Fruit fly (Drosophila melanogaster) whole organism, embryonic: ENCODE data around the gene CG5516.
A peak's percentile ranks its signal among the peaks of the same experiment; 100 is the strongest.

Experiments
- Adf1 ChIP-seq: fragments of 200-800 bp; sonication (Bioruptor generic); IDR thresholded peaks from 2 replicates; pipeline ENCODE4 v1.3.6; 2022; ENCODE audit warnings: missing biosample characterization, missing genetic modification characterization
- Antp ChIP-seq: fragments of 200-800 bp; sonication (Bioruptor generic); optimal IDR thresholded peaks from 3 replicates; lab custom pipeline; 2016; ENCODE audit warnings: missing biosample characterization, missing genetic modification characterization
- CG1024 ChIP-seq: fragments of 200-800 bp; sonication (Bioruptor generic); IDR thresholded peaks from 2 replicates; pipeline ENCODE4 v1.3.6; 2022; ENCODE audit warnings: missing biosample characterization, missing genetic modification characterization
- CG10267 ChIP-seq: fragments of 200-800 bp; sonication (Bioruptor generic); optimal IDR thresholded peaks from 2 replicates; lab custom pipeline; 2018; ENCODE audit warnings: missing biosample characterization, mild to moderate bottlenecking, missing genetic modification characterization, moderate library complexity
- CG10654 ChIP-seq: fragments of 200-800 bp; sonication (Bioruptor generic); optimal IDR thresholded peaks from 2 replicates; lab custom pipeline; 2016; ENCODE audit warnings: missing biosample characterization, missing genetic modification characterization
- CG11085 ChIP-seq: fragments of 200-800 bp; sonication (Bioruptor generic); IDR thresholded peaks from 2 replicates; pipeline ENCODE4 v1.3.6; 2022; ENCODE audit warnings: missing biosample characterization, missing genetic modification characterization
- CG11093 ChIP-seq: fragments of 200-800 bp; sonication (Bioruptor generic); IDR thresholded peaks from 3 replicates; pipeline ENCODE4 v1.3.6; 2022; ENCODE audit warnings: missing biosample characterization, missing genetic modification characterization
- CG14014 ChIP-seq: fragments of 200-800 bp; sonication (Bioruptor generic); IDR thresholded peaks from 2 replicates; pipeline ENCODE4 v1.3.6; 2022; ENCODE audit warnings: missing biosample characterization, missing genetic modification characterization
- CG15073 ChIP-seq: fragments of 200-800 bp; sonication (Bioruptor generic); optimal IDR thresholded peaks from 2 replicates; lab custom pipeline; 2016; ENCODE audit warnings: missing biosample characterization, missing genetic modification characterization
- CG15479 ChIP-seq: fragments of 200-800 bp; sonication (Bioruptor generic); optimal IDR thresholded peaks from 3 replicates; lab custom pipeline; 2019; ENCODE audit warnings: missing biosample characterization, mild to moderate bottlenecking, missing genetic modification characterization, moderate library complexity
- CG18262 ChIP-seq: fragments of 200-800 bp; optimal IDR thresholded peaks from 3 replicates; lab custom pipeline; 2019; ENCODE audit warnings: missing biosample characterization, mild to moderate bottlenecking, missing genetic modification characterization, moderate library complexity
- CG30020 ChIP-seq: fragments of 200-800 bp; optimal IDR thresholded peaks from 2 replicates; lab custom pipeline; 2019; ENCODE audit warnings: missing biosample characterization, mild to moderate bottlenecking, missing genetic modification characterization, moderate library complexity
- CG3065 ChIP-seq: fragments of 200-800 bp; sonication (Bioruptor generic); optimal IDR thresholded peaks from 2 replicates; lab custom pipeline; 2016; ENCODE audit warnings: missing biosample characterization, missing genetic modification characterization
- CG3163 ChIP-seq: fragments of 200-800 bp; sonication (Bioruptor generic); optimal IDR thresholded peaks from 3 replicates; lab custom pipeline; 2016; ENCODE audit warnings: missing biosample characterization, missing genetic modification characterization
- CG34376 ChIP-seq: fragments of 200-800 bp; sonication (Bioruptor generic); optimal IDR thresholded peaks from 2 replicates; lab custom pipeline; 2018; ENCODE audit warnings: missing biosample characterization, mild to moderate bottlenecking, missing genetic modification characterization
- CG34422 ChIP-seq: fragments of 200-800 bp; sonication (Bioruptor generic); IDR thresholded peaks from 3 replicates; pipeline ENCODE4 v1.3.6; 2022; ENCODE audit warnings: missing biosample characterization, missing genetic modification characterization
- CG3847 ChIP-seq: fragments of 200-800 bp; sonication (Bioruptor generic); IDR thresholded peaks from 2 replicates; pipeline ENCODE4 v1.3.6; 2022; ENCODE audit warnings: missing biosample characterization, missing genetic modification characterization
- CG4360 ChIP-seq: fragments of 200-800 bp; sonication (Bioruptor generic); IDR thresholded peaks from 2 replicates; pipeline ENCODE4 v1.3.6; 2022; ENCODE audit warnings: missing biosample characterization, missing genetic modification characterization
- CG8089 ChIP-seq: fragments of 200-800 bp; sonication (Bioruptor generic); optimal IDR thresholded peaks from 3 replicates; lab custom pipeline; 2016; ENCODE audit warnings: missing biosample characterization, missing genetic modification characterization
- CG8924 ChIP-seq: fragments of 200-800 bp; optimal IDR thresholded peaks from 3 replicates; lab custom pipeline; 2019; ENCODE audit warnings: missing biosample characterization, mild to moderate bottlenecking, missing genetic modification characterization, moderate library complexity
- CG9797 ChIP-seq: fragments of 200-800 bp; sonication (Bioruptor generic); optimal IDR thresholded peaks from 3 replicates; lab custom pipeline; 2018; ENCODE audit warnings: missing biosample characterization, mild to moderate bottlenecking, missing genetic modification characterization
- D19A ChIP-seq: fragments of 200-800 bp; optimal IDR thresholded peaks from 3 replicates; lab custom pipeline; 2019; ENCODE audit warnings: missing biosample characterization, mild to moderate bottlenecking, missing genetic modification characterization, moderate library complexity
- Drgx ChIP-seq: fragments of 200-800 bp; sonication (Bioruptor generic); IDR thresholded peaks from 2 replicates; pipeline ENCODE4 v1.3.6; 2022; ENCODE audit warnings: missing biosample characterization, missing genetic modification characterization
- GATAe ChIP-seq: fragments of 200-800 bp; sonication (Bioruptor generic); conservative IDR thresholded peaks from 2 replicates; pipeline ENCODE4 v1.3.6; 2022; ENCODE audit warnings: missing biosample characterization, missing genetic modification characterization
- HLHmδ ChIP-seq: fragments of 200-800 bp; sonication (Bioruptor generic); optimal IDR thresholded peaks from 2 replicates; lab custom pipeline; 2018; ENCODE audit warnings: missing biosample characterization, mild to moderate bottlenecking, missing genetic modification characterization, moderate library complexity
- Hr78 ChIP-seq, 2 experiments: fragments of 200-800 bp in 1 of 2; fragments of >200 bp in 1 of 2; sonication (Bioruptor generic) in 1 of 2; optimal IDR thresholded peaks; 2 replicates each; lab custom pipeline; 2017 to 2019; ENCODE audit warnings: missing biosample characterization in 2 of 2, missing genetic modification characterization in 2 of 2, mild to moderate bottlenecking in 1 of 2, moderate library complexity in 1 of 2
- Med ChIP-seq: fragments of 200-800 bp; sonication (Bioruptor generic); peaks from one replicate; lab custom pipeline; 2016; ENCODE audit warnings: missing biosample characterization, missing genetic modification characterization, mild to moderate bottlenecking, inconsistent platforms, moderate library complexity
- Nf-YB ChIP-seq: fragments of 200-800 bp; sonication (Bioruptor generic); optimal IDR thresholded peaks from 3 replicates; lab custom pipeline; 2019; ENCODE audit warnings: missing biosample characterization, mild to moderate bottlenecking, missing genetic modification characterization, moderate library complexity
- Trl ChIP-seq, 3 experiments: fragments of >200 bp in 2 of 3; fragments of 200-800 bp in 1 of 3; sonication (Bioruptor generic) in 1 of 3; optimal IDR thresholded peaks; 2 replicates in 1 of 3; 3 replicates in 2 of 3; lab custom pipeline; 2016 to 2017; ENCODE audit warnings: missing biosample characterization in 1 of 3, missing genetic modification characterization in 1 of 3
- Xrp1 ChIP-seq: fragments of 200-800 bp; sonication (Bioruptor generic); IDR thresholded peaks from 2 replicates; pipeline ENCODE4 v1.3.6; 2022; ENCODE audit warnings: missing biosample characterization, missing genetic modification characterization
- al ChIP-seq: fragments of 200-800 bp; sonication (Bioruptor generic); IDR thresholded peaks from 2 replicates; pipeline ENCODE4 v1.3.6; 2022; ENCODE audit warnings: missing biosample characterization, missing genetic modification characterization
- croc ChIP-seq: fragments of 200-800 bp; sonication (Bioruptor generic); conservative IDR thresholded peaks from 3 replicates; pipeline ENCODE4 v1.3.6; 2022; ENCODE audit warnings: missing biosample characterization, missing genetic modification characterization
- dmrt99B ChIP-seq: fragments of 200-800 bp; sonication (Bioruptor generic); optimal IDR thresholded peaks from 2 replicates; lab custom pipeline; 2018; ENCODE audit warnings: missing biosample characterization, mild to moderate bottlenecking, missing genetic modification characterization, moderate library complexity
- dysf ChIP-seq: fragments of 200-800 bp; sonication (Bioruptor generic); IDR thresholded peaks from 3 replicates; pipeline ENCODE4 v1.3.6; 2022; ENCODE audit warnings: missing biosample characterization, missing genetic modification characterization
- hth ChIP-seq: fragments of >200 bp; optimal IDR thresholded peaks from 2 replicates; lab custom pipeline; 2017; ENCODE audit warnings: inconsistent platforms
- lola ChIP-seq, 3 experiments: fragments of >200 bp in 2 of 3; fragments of 200-800 bp in 1 of 3; sonication (Bioruptor generic) in 1 of 3; optimal IDR thresholded peaks; 2 replicates each; lab custom pipeline; 2017 to 2019; ENCODE audit warnings: missing biosample characterization in 3 of 3, missing genetic modification characterization in 3 of 3, mild to moderate bottlenecking in 1 of 3, moderate library complexity in 1 of 3
- nmo ChIP-seq: fragments of 200-800 bp; sonication (Bioruptor generic); optimal IDR thresholded peaks from 2 replicates; lab custom pipeline; 2018; ENCODE audit warnings: missing biosample characterization, mild to moderate bottlenecking, missing genetic modification characterization, moderate library complexity
- odd ChIP-seq: fragments of 200-800 bp; sonication (Bioruptor generic); optimal IDR thresholded peaks from 2 replicates; lab custom pipeline; 2017; ENCODE audit warnings: missing biosample characterization, mild to moderate bottlenecking, missing genetic modification characterization
- pan ChIP-seq, 4 experiments: fragments of >200 bp in 3 of 4; fragments of 200-800 bp in 1 of 4; sonication (Bioruptor generic) in 1 of 4; optimal IDR thresholded peaks in 3 of 4; IDR thresholded peaks in 1 of 4; 2 replicates each; pipeline versions ENCODE4 v1.3.6 to Lab custom; 2017 to 2022; ENCODE audit warnings: missing biosample characterization in 2 of 4, missing genetic modification characterization in 2 of 4, mixed read lengths in 1 of 4
- pnt ChIP-seq: fragments of 200-800 bp; sonication (Bioruptor generic); optimal IDR thresholded peaks from 3 replicates; lab custom pipeline; 2016; ENCODE audit warnings: missing biosample characterization, missing genetic modification characterization
- ranshi ChIP-seq: fragments of 200-800 bp; sonication (Bioruptor generic); IDR thresholded peaks from 2 replicates; pipeline ENCODE4 v1.3.6; 2022; ENCODE audit warnings: missing biosample characterization, missing genetic modification characterization
- run ChIP-seq: fragments of 200-800 bp; sonication (Bioruptor generic); optimal IDR thresholded peaks from 3 replicates; lab custom pipeline; 2018; ENCODE audit warnings: missing biosample characterization, mild to moderate bottlenecking, missing genetic modification characterization
- sd ChIP-seq: fragments of 200-800 bp; sonication (Bioruptor generic); optimal IDR thresholded peaks from 3 replicates; lab custom pipeline; 2018; ENCODE audit warnings: missing biosample characterization, mild to moderate bottlenecking, missing genetic modification characterization, moderate library complexity
- sr ChIP-seq: fragments of 200-800 bp; sonication (Bioruptor generic); IDR thresholded peaks from 3 replicates; pipeline ENCODE4 v1.3.6; 2022; ENCODE audit warnings: missing biosample characterization, missing genetic modification characterization
- ssp ChIP-seq: fragments of 200-800 bp; sonication (Bioruptor generic); IDR thresholded peaks from 2 replicates; pipeline ENCODE4 v1.3.6; 2022; ENCODE audit warnings: missing biosample characterization, missing genetic modification characterization
- sug ChIP-seq: fragments of 200-800 bp; optimal IDR thresholded peaks from 2 replicates; lab custom pipeline; 2019; ENCODE audit warnings: missing biosample characterization, mild to moderate bottlenecking, missing genetic modification characterization, moderate library complexity
- tup ChIP-seq: fragments of 200-800 bp; sonication (Bioruptor generic); optimal IDR thresholded peaks from 2 replicates; lab custom pipeline; 2016; ENCODE audit warnings: missing biosample characterization, mild to moderate bottlenecking, missing genetic modification characterization, moderate library complexity

The CG5516 gene

DNA sequence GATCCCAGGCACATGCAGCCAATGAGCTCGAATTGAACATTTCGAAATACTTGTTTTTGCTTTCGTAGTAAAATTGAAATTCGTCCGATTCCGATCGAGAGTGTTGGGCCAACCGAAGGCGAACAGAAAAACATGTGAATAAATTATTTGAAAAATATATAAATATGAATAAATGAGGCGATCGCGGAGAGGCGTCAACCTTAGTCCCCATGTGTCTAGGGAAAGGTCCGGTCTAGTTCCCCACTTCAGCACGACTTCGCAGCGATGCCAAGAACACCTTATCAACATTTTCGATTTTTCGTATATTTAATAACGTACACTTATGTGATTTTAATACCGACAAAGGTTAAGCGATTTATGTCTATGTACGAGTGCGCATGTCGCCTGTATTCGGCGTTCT, 27.9 kb downstream of the CG5516 start (continued):
- no peak for TF ChIP-seq ssp (GFP tag; lab: Robert Waterston, UW)
- peak; percentile 58 for TF ChIP-seq sug (tag; lab: Kevin White, UChicago)
- no peak for TF ChIP-seq CG1024 (GFP tag; lab: Robert Waterston, UW)
- TF ChIP-seq Adf1 = no peak
- no peak for TF ChIP-seq odd (GFP tag; lab: Kevin White, UChicago)
- TF ChIP-seq pnt (GFP tag; lab: Kevin White, UChicago) = no peak
- TF ChIP-seq CG10267 (tag; lab: Kevin White, UChicago) = no peak
- TF ChIP-seq croc = no peak
- TF ChIP-seq CG34376 = peak; percentile 80
- TF ChIP-seq CG3065 (GFP tag; lab: Kevin White, UChicago) = no peak

DNA sequence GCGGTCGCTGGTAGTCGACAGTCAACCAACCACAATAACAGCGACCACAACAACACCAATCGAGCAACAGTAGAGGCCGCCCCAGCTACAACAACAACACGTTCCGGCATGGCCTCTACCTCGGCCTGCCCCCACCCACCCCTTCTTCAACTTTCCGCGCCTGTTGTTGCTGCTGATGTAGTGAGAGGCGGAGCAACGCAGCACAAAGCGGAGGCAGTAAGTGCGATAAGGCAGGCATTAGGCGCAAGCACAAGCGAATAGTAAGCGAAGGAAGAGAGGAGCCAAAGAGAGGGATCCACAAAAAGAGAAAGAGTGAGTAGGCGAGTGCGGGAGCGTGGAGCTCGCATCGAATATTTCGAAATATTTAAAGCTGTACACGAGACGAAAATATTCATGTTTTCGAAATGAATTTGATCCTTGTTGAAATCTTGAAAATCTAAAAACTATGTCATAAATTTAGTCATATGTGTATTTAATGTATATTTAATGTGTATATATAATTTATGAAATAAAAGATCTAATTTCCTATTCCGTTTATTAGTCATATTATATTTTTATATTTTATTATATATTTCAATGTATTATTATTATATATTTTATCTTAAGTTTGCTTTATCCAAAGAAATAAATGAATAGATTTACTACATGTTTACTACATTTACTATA, 29.6 kb downstream of the CG5516 start:
- TF ChIP-seq CG8924 (no peak), sd (tag; lab: Kevin White, UChicago) (no peak), CG14014 (GFP tag; lab: Robert Waterston, UW) (peak; percentile 26; the same call in 1 of the 2 replicates), CG4360 (GFP tag; lab: Robert Waterston, UW) (peak; percentile 100), dysf (GFP tag; lab: Robert Waterston, UW) (no peak; the same call in 2 of the 3 replicates), Nf-YB (GFP tag; lab: Kevin White, UChicago) (peak; percentile 99), ranshi (GFP tag; lab: Robert Waterston, UW) (peak; percentile 36; the same call in 1 of the 2 replicates), CG30020 (tag; lab: Kevin White, UChicago) (no peak), CG11085 (GFP tag; lab: Robert Waterston, UW) (no peak), CG11093 (GFP tag; lab: Robert Waterston, UW) (no peak), CG15479 (GFP tag; lab: Kevin White, UChicago) (peak; percentile 49), D19A (no peak), Trl (optimal IDR thresholded peaks at IDR 0.05; lab: Kevin White, UChicago) (peak; percentile 84 to 86), Trl (GFP tag; optimal IDR thresholded peaks at IDR 0.05; lab: Kevin White, UChicago) (no peak), HLHmδ (peak; percentile 21), CG18262 (tag; lab: Kevin White, UChicago) (peak; percentile 52), tup (no peak), CG15073 (no peak), nmo (peak; percentile 12), CG3847 (GFP tag; lab: Robert Waterston, UW) (no peak), Med (GFP tag; lab: Kevin White, UChicago) (peak; percentile 84), al (GFP tag; lab: Robert Waterston, UW) (0 out of 2 replicates have a peak, but pooled peaks have one; percentile 10), sr (GFP tag; lab: Robert Waterston, UW) (peak; percentile 61; the same call in 2 of the 3 replicates), CG10654 (GFP tag; lab: Kevin White, UChicago) (no peak), Drgx (peak; percentile 48; the same call in 1 of the 2 replicates), lola (GFP tag; optimal IDR thresholded peaks at IDR 0.05; lab: Kevin White, UChicago) (peak in 1 of 3 experiments; percentile 32), CG34422 (peak; percentile 11; the same call in 1 of the 3 replicates), Hr78 (GFP tag; optimal IDR thresholded peaks at IDR 0.05; lab: Kevin White, UChicago) (peak in 1 of 2 experiments; percentile 56), Antp (GFP tag; lab: Kevin White, UChicago) (no peak), hth (lab: Kevin White, UChicago) (no peak), Xrp1 (GFP tag; lab: Robert Waterston, UW) (0 out of 2 replicates have a peak, but pooled peaks have one; percentile 17), CG3163 (GFP tag; lab: Kevin White, UChicago) (peak; percentile 98), run (tag; lab: Kevin White, UChicago) (peak; percentile 32), croc (no peak), Adf1 (peak; percentile 80), CG9797 (no peak), GATAe (GFP tag; lab: Robert Waterston, UW) (peak; percentile 92), dmrt99B (peak; percentile 7), pan (optimal IDR thresholded peaks at IDR 0.05; lab: Kevin White, UChicago) (no peak), pan (GFP tag; optimal IDR thresholded peaks at IDR 0.05 in 1 of 2, IDR thresholded peaks at IDR 0.05 in 1 of 2) (peak in 1 of 2 experiments; percentile 23), CG8089 (no peak)
